Worm (Caenorhabditis elegans) whole organism, mixed stage, embryonic: ENCODE results near the gene taap-1.

ENCODE experiments used
- bed-3 ChIP-seq: fragments of 200-800 bp; sonication (Bioruptor generic); optimal IDR thresholded peaks from 3 replicates; lab custom pipeline; 2018; ENCODE audit warnings: mild to moderate bottlenecking, missing genetic modification characterization, moderate library complexity, missing compliant biosample characterization
- blmp-1 ChIP-seq: fragments of 150-350 bp; optimal IDR thresholded peaks from 2 replicates; lab custom pipeline; 2014; ENCODE audit warnings: missing biosample characterization, missing genetic modification characterization
- ceh-39 ChIP-seq: fragments of 150-350 bp; optimal IDR thresholded peaks from 2 replicates; lab custom pipeline; 2014; ENCODE audit warnings: missing biosample characterization, missing genetic modification characterization
- ceh-83 ChIP-seq: fragments of 200-800 bp; sonication (Bioruptor generic); optimal IDR thresholded peaks from 2 replicates; lab custom pipeline; 2018; ENCODE audit warnings: mild to moderate bottlenecking, missing genetic modification characterization, missing compliant biosample characterization
- ces-1 ChIP-seq: fragments of 150-350 bp; optimal IDR thresholded peaks from 2 replicates; lab custom pipeline; 2014; ENCODE audit warnings: missing biosample characterization, missing genetic modification reagents, missing genetic modification characterization
- cnd-1 ChIP-seq: fragments of 200-800 bp; sonication (Bioruptor generic); optimal IDR thresholded peaks from 2 replicates; lab custom pipeline; 2018; ENCODE audit warnings: mild to moderate bottlenecking, missing genetic modification characterization, missing compliant biosample characterization
- drap-1 ChIP-seq: fragments of 200-800 bp; sonication (Bioruptor generic); optimal IDR thresholded peaks from 3 replicates; lab custom pipeline; 2018; ENCODE audit warnings: mild to moderate bottlenecking, missing genetic modification characterization, missing compliant biosample characterization
- elt-1 ChIP-seq: sonication (generic microtip); optimal IDR thresholded peaks from 2 replicates; lab custom pipeline; 2017; ENCODE audit warnings: missing genetic modification characterization, mild to moderate bottlenecking, missing compliant biosample characterization, antibody characterized with exemption, moderate library complexity, borderline replicate concordance; ENCODE audit not compliant: insufficient read depth
- flh-1 ChIP-seq: fragments of 200-800 bp; sonication (Bioruptor generic); optimal IDR thresholded peaks from 2 replicates; lab custom pipeline; 2018; ENCODE audit warnings: mild to moderate bottlenecking, missing genetic modification characterization, moderate library complexity, missing compliant biosample characterization
- ham-2 ChIP-seq: fragments of 200-800 bp; sonication (Bioruptor generic); optimal IDR thresholded peaks from 2 replicates; lab custom pipeline; 2018; ENCODE audit warnings: mild to moderate bottlenecking, missing genetic modification characterization, missing compliant biosample characterization
- lin-13 ChIP-seq: fragments of 150-350 bp; optimal IDR thresholded peaks from 2 replicates; lab custom pipeline; 2014; ENCODE audit warnings: missing biosample characterization, missing genetic modification characterization
- lin-32 ChIP-seq: fragments of 200-800 bp; sonication (Bioruptor generic); optimal IDR thresholded peaks from 2 replicates; lab custom pipeline; 2018; ENCODE audit warnings: mild to moderate bottlenecking, missing genetic modification characterization, missing compliant biosample characterization
- lsy-2 ChIP-seq: fragments of 150-350 bp; optimal IDR thresholded peaks from 2 replicates; lab custom pipeline; 2014; ENCODE audit warnings: missing biosample characterization, missing genetic modification characterization
- mab-5 ChIP-seq: fragments of 150-350 bp; optimal IDR thresholded peaks from 2 replicates; lab custom pipeline; 2014; ENCODE audit warnings: missing biosample characterization, missing genetic modification characterization
- mep-1 ChIP-seq: fragments of 150-350 bp; optimal IDR thresholded peaks from 2 replicates; lab custom pipeline; 2017; ENCODE audit warnings: missing biosample characterization, missing genetic modification reagents, missing genetic modification characterization, inconsistent platforms
- mls-2 ChIP-seq: sonication (generic microtip); optimal IDR thresholded peaks from 2 replicates; lab custom pipeline; 2016; ENCODE audit warnings: mild to moderate bottlenecking, missing genetic modification characterization, moderate library complexity, missing compliant biosample characterization
- nhr-12 ChIP-seq: fragments of 150-350 bp; optimal IDR thresholded peaks from 2 replicates; lab custom pipeline; 2014; ENCODE audit warnings: missing biosample characterization, missing genetic modification characterization
- nhr-2 ChIP-seq: fragments of 150-350 bp; optimal IDR thresholded peaks from 2 replicates; lab custom pipeline; 2014; ENCODE audit warnings: missing biosample characterization, missing genetic modification characterization
- nhr-237 ChIP-seq: fragments of 150-350 bp; optimal IDR thresholded peaks from 2 replicates; lab custom pipeline; 2014; ENCODE audit warnings: missing biosample characterization, missing genetic modification characterization
- nhr-76 ChIP-seq: sonication (generic microtip); optimal IDR thresholded peaks from 2 replicates; lab custom pipeline; 2017; ENCODE audit warnings: missing biosample characterization, missing genetic modification characterization
- pha-4 ChIP-seq: fragments of 150-350 bp; optimal IDR thresholded peaks from 2 replicates; lab custom pipeline; 2018; ENCODE audit warnings: missing biosample characterization, missing genetic modification reagents, missing genetic modification characterization
- sem-2 ChIP-seq: fragments of 200-800 bp; sonication (Bioruptor generic); optimal IDR thresholded peaks from 2 replicates; lab custom pipeline; 2018; ENCODE audit warnings: mild to moderate bottlenecking, missing genetic modification characterization, missing compliant biosample characterization
- snpc-4 ChIP-seq: fragments of 150-350 bp; optimal IDR thresholded peaks from 2 replicates; lab custom pipeline; 2014; ENCODE audit warnings: missing biosample characterization, missing genetic modification characterization
- tbx-8 ChIP-seq: fragments of 200-800 bp; sonication (Bioruptor generic); optimal IDR thresholded peaks from 2 replicates; lab custom pipeline; 2018; ENCODE audit warnings: mild to moderate bottlenecking, missing genetic modification characterization, moderate library complexity, missing compliant biosample characterization
- unc-120 ChIP-seq: sonication (generic microtip); optimal IDR thresholded peaks from 2 replicates; lab custom pipeline; 2017; ENCODE audit warnings: missing genetic modification characterization, missing compliant biosample characterization; ENCODE audit not compliant: poor library complexity, severe bottlenecking
- unc-39 ChIP-seq: fragments of 150-350 bp; optimal IDR thresholded peaks from 2 replicates; lab custom pipeline; 2014; ENCODE audit warnings: missing biosample characterization, missing genetic modification characterization
- unc-62 ChIP-seq: fragments of 150-350 bp; optimal IDR thresholded peaks from 2 replicates; lab custom pipeline; 2014; ENCODE audit warnings: missing biosample characterization, missing genetic modification reagents, missing genetic modification characterization
- zip-8 ChIP-seq: fragments of 150-350 bp; optimal IDR thresholded peaks from 2 replicates; lab custom pipeline; 2014; ENCODE audit warnings: missing biosample characterization, missing genetic modification characterization
- ztf-11 ChIP-seq: fragments of 150-350 bp; optimal IDR thresholded peaks from 2 replicates; lab custom pipeline; 2014; ENCODE audit warnings: missing biosample characterization, missing genetic modification characterization

The taap-1 gene

ce11 chrII:8483793-8484186, at the start of gene taap-1:
Gene taap-1 (minus strand): TSS chrII:8483871.
- TF ChIP-seq unc-62 = no peak
- no peak for TF ChIP-seq ztf-11 (tag; lab: Kevin White, UChicago)
- no peak for TF ChIP-seq sem-2
- no peak for TF ChIP-seq snpc-4 (tag; lab: Kevin White, UChicago)
- TF ChIP-seq ceh-83 (GFP tag; lab: Kevin White, UChicago) = no peak
- no peak for TF ChIP-seq nhr-76 (tag; lab: Kevin White, UChicago)
- no peak for TF ChIP-seq unc-120 (tag; lab: Kevin White, UChicago)
- no peak for TF ChIP-seq lsy-2 (tag; lab: Kevin White, UChicago)
- TF ChIP-seq zip-8 = no peak
- no peak for TF ChIP-seq mab-5 (tag; lab: Kevin White, UChicago)

- no peak for TF ChIP-seq ceh-39 (tag; lab: Kevin White, UChicago)
- no peak for TF ChIP-seq mab-5 (tag; lab: Kevin White, UChicago)
- TF ChIP-seq snpc-4 (tag; lab: Kevin White, UChicago) = no peak
- TF ChIP-seq ceh-83 (GFP tag; lab: Kevin White, UChicago) = no peak
- TF ChIP-seq blmp-1 (tag; lab: Kevin White, UChicago) = peak; percentile 62
- no peak for TF ChIP-seq nhr-2
- TF ChIP-seq ham-2 = peak; percentile 56
- TF ChIP-seq nhr-76 (tag; lab: Kevin White, UChicago) = no peak
- no peak for TF ChIP-seq elt-1 (tag; lab: Kevin White, UChicago)
- no peak for TF ChIP-seq lsy-2 (tag; lab: Kevin White, UChicago)
- no peak for TF ChIP-seq ces-1 (GFP tag; lab: Kevin White, UChicago)
- TF ChIP-seq nhr-12 (tag; lab: Kevin White, UChicago) = no peak
- TF ChIP-seq flh-1 = no peak
- TF ChIP-seq sem-2 = no peak
- TF ChIP-seq drap-1 (GFP tag; lab: Kevin White, UChicago) = no peak
- no peak for TF ChIP-seq mls-2 (tag; lab: Kevin White, UChicago)
- peak; percentile 5 for TF ChIP-seq pha-4 (tag; lab: Kevin White, UChicago)
- no peak for TF ChIP-seq tbx-8 (GFP tag; lab: Kevin White, UChicago)
- TF ChIP-seq unc-62 = no peak
These were observed 48.3 kb upstream of the taap-1 start for ce11 chrII:8532015-8532414.

- TF ChIP-seq mls-2 (tag; lab: Kevin White, UChicago) (no peak), bed-3 (no peak), nhr-237 (tag; lab: Kevin White, UChicago) (no peak), cnd-1 (tag; lab: Kevin White, UChicago) (no peak), nhr-2 (no peak), lin-13 (no peak), ces-1 (GFP tag; lab: Kevin White, UChicago) (no peak), mab-5 (tag; lab: Kevin White, UChicago) (no peak), pha-4 (tag; lab: Kevin White, UChicago) (no peak), elt-1 (tag; lab: Kevin White, UChicago) (no peak), drap-1 (GFP tag; lab: Kevin White, UChicago) (no peak), flh-1 (no peak), mep-1 (tag; lab: Kevin White, UChicago) (no peak), ceh-39 (tag; lab: Kevin White, UChicago) (no peak), nhr-12 (tag; lab: Kevin White, UChicago) (no peak), blmp-1 (tag; lab: Kevin White, UChicago) (no peak), snpc-4 (tag; lab: Kevin White, UChicago) (no peak), ztf-11 (tag; lab: Kevin White, UChicago) (no peak), unc-39 (tag; lab: Kevin White, UChicago) (no peak), lin-32 (GFP tag; lab: Kevin White, UChicago) (no peak)
These were observed 47.6 kb upstream of the taap-1 start, which contains the start of gene gldi-7 for ce11 chrII:8531181-8531759. Gene gldi-7 (minus strand): TSS chrII:8531222.

- no peak for TF ChIP-seq mls-2 (tag; lab: Kevin White, UChicago)
- TF ChIP-seq ham-2 = peak; percentile 78
- TF ChIP-seq lsy-2 (tag; lab: Kevin White, UChicago) = no peak
- peak; percentile 68 for TF ChIP-seq elt-1 (tag; lab: Kevin White, UChicago)
- TF ChIP-seq drap-1 (GFP tag; lab: Kevin White, UChicago) = no peak
- TF ChIP-seq nhr-12 (tag; lab: Kevin White, UChicago) = no peak
- no peak for TF ChIP-seq mab-5 (tag; lab: Kevin White, UChicago)
These were observed 45.6 kb upstream of the taap-1 start for ce11 chrII:8529176-8529698.
